Worm (Caenorhabditis elegans) whole organism, L2 larva: ENCODE data around the gene cri-2.

Experiments
- C34F6.9 ChIP-seq: fragments of 150-350 bp; optimal IDR thresholded peaks from 2 replicates; lab custom pipeline; 2014; ENCODE audit warnings: missing biosample characterization, missing genetic modification characterization
- F13H6.1 ChIP-seq: sonication (generic microtip); optimal IDR thresholded peaks from 2 replicates; lab custom pipeline; 2016; ENCODE audit warnings: missing genetic modification characterization, missing compliant biosample characterization
- ZK546.5 ChIP-seq: sonication (generic microtip); optimal IDR thresholded peaks from 2 replicates; lab custom pipeline; 2017; ENCODE audit warnings: missing biosample characterization, missing genetic modification characterization
- alr-1 ChIP-seq: fragments of 150-350 bp; optimal IDR thresholded peaks from 2 replicates; lab custom pipeline; 2014; ENCODE audit warnings: missing biosample characterization, missing genetic modification characterization
- aly-2 ChIP-seq: fragments of 150-350 bp; optimal IDR thresholded peaks from 2 replicates; lab custom pipeline; 2014; ENCODE audit warnings: missing biosample characterization, missing genetic modification characterization
- ama-1 ChIP-seq: fragments of 150-350 bp; optimal IDR thresholded peaks from 2 replicates; lab custom pipeline; 2018; ENCODE audit warnings: inconsistent platforms
- blmp-1 ChIP-seq: sonication (generic microtip); optimal IDR thresholded peaks from 2 replicates; lab custom pipeline; 2017; ENCODE audit warnings: missing genetic modification characterization, mild to moderate bottlenecking, missing compliant biosample characterization, antibody characterized with exemption, moderate library complexity; ENCODE audit not compliant: insufficient read depth
- egl-27 ChIP-seq: sonication (generic microtip); optimal IDR thresholded peaks from 3 replicates; lab custom pipeline; 2017; ENCODE audit warnings: missing biosample characterization, missing genetic modification reagents, missing genetic modification characterization
- mab-5 ChIP-seq: fragments of 150-350 bp; optimal IDR thresholded peaks from 2 replicates; lab custom pipeline; 2014; ENCODE audit warnings: missing biosample characterization, missing genetic modification characterization
- nhr-10 ChIP-seq: sonication (generic microtip); optimal IDR thresholded peaks from 2 replicates; lab custom pipeline; 2017; ENCODE audit warnings: missing biosample characterization, missing genetic modification characterization
- nhr-12 ChIP-seq: fragments of 150-350 bp; optimal IDR thresholded peaks from 2 replicates; lab custom pipeline; 2014; ENCODE audit warnings: missing biosample characterization, missing genetic modification characterization
- nhr-129 ChIP-seq: fragments of 150-350 bp; optimal IDR thresholded peaks from 2 replicates; lab custom pipeline; 2014; ENCODE audit warnings: missing biosample characterization, missing genetic modification characterization
- nhr-21 ChIP-seq: fragments of 150-350 bp; optimal IDR thresholded peaks from 2 replicates; lab custom pipeline; 2014; ENCODE audit warnings: missing biosample characterization, missing genetic modification characterization
- nhr-25 ChIP-seq: fragments of 150-350 bp; sonication (generic microtip); optimal IDR thresholded peaks from 3 replicates; lab custom pipeline; 2014; ENCODE audit warnings: missing biosample characterization, missing genetic modification characterization
- nhr-6 ChIP-seq: fragments of 150-350 bp; optimal IDR thresholded peaks from 2 replicates; lab custom pipeline; 2014; ENCODE audit warnings: missing biosample characterization, missing genetic modification characterization
- sma-3 ChIP-seq: sonication (generic microtip); optimal IDR thresholded peaks from 2 replicates; lab custom pipeline; 2016; ENCODE audit warnings: missing genetic modification reagents, missing genetic modification characterization, missing compliant biosample characterization
- sma-9 ChIP-seq, 2 experiments: fragments of 150-350 bp in 1 of 2; sonication (generic microtip) in 1 of 2; optimal IDR thresholded peaks; 2 replicates each; lab custom pipeline; 2014 to 2016; ENCODE audit warnings: missing genetic modification characterization in 2 of 2, mild to moderate bottlenecking in 1 of 2, missing biosample characterization in 1 of 2, missing compliant biosample characterization in 1 of 2, missing genetic modification reagents in 1 of 2, moderate library complexity in 1 of 2
- unc-39 ChIP-seq: fragments of 150-350 bp; optimal IDR thresholded peaks from 2 replicates; lab custom pipeline; 2014; ENCODE audit warnings: missing biosample characterization, missing genetic modification characterization
- unc-62 ChIP-seq: fragments of 150-350 bp; optimal IDR thresholded peaks from 2 replicates; lab custom pipeline; 2014; ENCODE audit warnings: missing biosample characterization, missing genetic modification reagents, missing genetic modification characterization

The cri-2 gene

DNA sequence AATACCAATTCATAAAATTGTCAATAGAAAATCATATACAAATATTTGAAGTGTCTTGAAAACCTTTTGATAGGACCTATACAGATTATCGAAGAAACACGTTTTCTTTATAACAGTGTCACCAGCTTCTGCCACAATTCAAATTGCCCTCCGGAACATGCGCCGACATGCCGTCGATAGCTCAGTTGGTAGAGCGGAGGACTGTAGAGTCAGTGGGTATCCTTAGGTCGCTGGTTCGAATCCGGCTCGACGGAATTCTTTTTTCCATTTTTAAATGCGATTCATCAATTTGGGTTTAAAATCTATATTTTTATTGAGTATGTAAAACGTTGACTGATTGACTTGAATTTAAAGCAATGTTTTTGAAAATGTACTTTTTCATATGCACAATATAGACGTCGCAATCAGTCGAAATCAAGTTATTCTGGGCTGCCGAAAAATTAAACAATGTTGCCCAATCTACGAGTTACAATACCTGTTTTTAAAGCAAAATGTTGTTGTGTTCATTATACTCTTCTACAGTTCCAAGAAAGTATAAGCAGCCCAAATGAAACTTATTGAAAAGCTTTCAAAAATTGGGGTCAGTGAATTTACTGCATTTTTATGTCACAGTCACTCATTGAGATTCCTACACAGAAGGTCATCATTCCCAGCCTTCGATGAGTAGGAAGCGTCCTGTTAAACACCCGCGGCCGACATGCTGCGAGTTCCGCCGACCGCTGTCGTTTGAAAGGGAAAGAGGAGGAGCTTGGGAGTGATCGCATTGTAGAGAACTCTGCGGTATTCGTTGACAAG lies 45.9 kb downstream of the cri-2 start (continued):
- TF ChIP-seq sma-9 (GFP tag; optimal IDR thresholded peaks at IDR 0.05; lab: Kevin White, UChicago) (peak; percentile 85), sma-9 (tag; optimal IDR thresholded peaks at IDR 0.05; lab: Kevin White, UChicago) (no peak), aly-2 (tag; lab: Kevin White, UChicago) (no peak), unc-39 (tag; lab: Kevin White, UChicago) (no peak), nhr-25 (tag; lab: Kevin White, UChicago) (peak; percentile 61), egl-27 (tag; lab: Kevin White, UChicago) (peak; percentile 61)

ce11 chrV:8250208-8250607 lies 48.6 kb downstream of the cri-2 start, which contains the start of gene C16D9.6:
TSS of gene C16D9.6 (minus strand) at chrV:8250308.
- TF ChIP-seq alr-1 (tag; lab: Kevin White, UChicago), result no peak
- TF ChIP-seq C34F6.9, result no peak
- no peak for TF ChIP-seq aly-2 (tag; lab: Kevin White, UChicago)
- TF ChIP-seq ama-1 (lab: Kevin White, UChicago), result no peak
- no peak for TF ChIP-seq nhr-10 (tag; lab: Kevin White, UChicago)
- TF ChIP-seq ZK546.5 (tag; lab: Kevin White, UChicago), result no peak
- TF ChIP-seq nhr-21, result no peak
- TF ChIP-seq nhr-12, result no peak
- no peak for TF ChIP-seq sma-3 (GFP tag; lab: Kevin White, UChicago)
- TF ChIP-seq blmp-1 (tag; lab: Kevin White, UChicago), result no peak
- TF ChIP-seq egl-27 (tag; lab: Kevin White, UChicago), result no peak
- no peak for TF ChIP-seq unc-62 (GFP tag; lab: Kevin White, UChicago)
- TF ChIP-seq F13H6.1 (tag; lab: Kevin White, UChicago), result no peak
- no peak for TF ChIP-seq mab-5 (tag; lab: Kevin White, UChicago)

- TF ChIP-seq ZK546.5 (tag; lab: Kevin White, UChicago) (no peak), nhr-12 (no peak), C34F6.9 (peak; percentile 16), nhr-6 (tag; lab: Kevin White, UChicago) (no peak), nhr-129 (tag; lab: Kevin White, UChicago) (peak; percentile 18), unc-62 (GFP tag; lab: Kevin White, UChicago) (no peak)
Observed at ce11 chrV:8251075-8251474, 49.5 kb downstream of the cri-2 start.
